Worm (Caenorhabditis elegans) whole organism, early embryonic: Measurements from ENCODE around the gene swm-1.

Experiments
- F13C5.2 ChIP-seq: sonication (generic microtip); optimal IDR thresholded peaks from 2 replicates; lab custom pipeline; 2017; ENCODE audit warnings: mild to moderate bottlenecking, missing genetic modification characterization, inconsistent platforms, missing compliant biosample characterization
- aly-1 ChIP-seq: sonication (generic microtip); optimal IDR thresholded peaks from 2 replicates; lab custom pipeline; 2016; ENCODE audit warnings: missing genetic modification characterization, missing compliant biosample characterization
- hmg-4 ChIP-seq: fragments of 200-800 bp; sonication (Bioruptor generic); optimal IDR thresholded peaks from 2 replicates; lab custom pipeline; 2018; ENCODE audit warnings: mild to moderate bottlenecking, missing genetic modification characterization, missing compliant biosample characterization
- tbx-11 ChIP-seq: fragments of 200-800 bp; sonication (Bioruptor generic); IDR thresholded peaks from 2 replicates; pipeline ENCODE4 v1.3.6; 2022; ENCODE audit warnings: missing genetic modification characterization, missing compliant biosample characterization
- tbx-37 ChIP-seq: fragments of 200-800 bp; sonication (Bioruptor generic); conservative IDR thresholded peaks from 2 replicates; pipeline ENCODE4 v1.3.6; 2022; ENCODE audit warnings: missing genetic modification reagents, missing genetic modification characterization, missing compliant biosample characterization
- tra-4 ChIP-seq: sonication (generic microtip); optimal IDR thresholded peaks from 2 replicates; lab custom pipeline; 2017; ENCODE audit warnings: missing genetic modification characterization, missing compliant biosample characterization

- TF ChIP-seq hmg-4 (GFP tag; lab: Kevin White, UChicago) (no peak), aly-1 (no peak), tbx-11 (GFP tag; lab: Robert Waterston, UW) (no peak), tbx-37 (GFP tag; lab: Robert Waterston, UW) (no peak), F13C5.2 (tag; lab: Kevin White, UChicago) (no peak), tra-4 (tag; lab: Kevin White, UChicago) (no peak)
These were observed at the start of gene swm-1 for ce11 chrV:9054771-9055170.
